Worm (Caenorhabditis elegans): ENCODE results near the gene dpy-2.

DNA sequence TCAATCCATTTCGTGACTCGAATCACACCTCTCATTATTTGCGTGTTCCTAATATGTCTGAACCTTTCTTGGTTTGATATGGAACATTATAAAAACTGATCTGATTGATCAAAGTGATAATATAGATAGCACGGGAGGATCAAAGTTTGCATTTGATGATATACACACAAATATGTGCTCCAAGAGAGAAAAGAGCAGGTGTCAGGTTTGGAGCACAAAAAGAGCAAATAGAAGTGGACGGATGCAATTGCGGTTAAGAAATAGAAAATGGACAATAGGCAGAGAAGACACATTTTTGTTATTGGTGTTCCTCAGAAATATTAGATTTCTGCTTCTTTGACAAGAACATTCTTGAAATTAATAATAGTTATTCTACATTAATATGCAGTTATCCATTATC is 15.3 kb upstream of the dpy-2 start, which contains the start of gene C18H9.1:
- TF ChIP-seq ama-1 (optimal IDR thresholded peaks at IDR 0.05) (no peak), hnd-1 (tag; optimal IDR thresholded peaks at IDR 0.05) (no peak), flt-1 (GFP tag; IDR thresholded peaks at IDR 0.05) (no peak), sea-1 (GFP tag; conservative IDR thresholded peaks at IDR 0.05) (no peak), tbx-11 (GFP tag; IDR thresholded peaks at IDR 0.05) (no peak), pes-1 (GFP tag; IDR thresholded peaks at IDR 0.05) (no peak), tra-4 (tag; optimal IDR thresholded peaks at IDR 0.05) (no peak), hmg-4 (GFP tag; optimal IDR thresholded peaks at IDR 0.05) (no peak)
